Worm (Caenorhabditis elegans) whole organism, midembryonic: ENCODE measurements around the gene C25A11.2.

Experiments used
- T22C8.4 ChIP-seq: fragments of 200-800 bp; sonication (Bioruptor generic); IDR thresholded peaks from 2 replicates; pipeline ENCODE4 v1.3.6; 2022; ENCODE audit warnings: missing genetic modification characterization, missing compliant biosample characterization
- cog-1 ChIP-seq: sonication (generic microtip); optimal IDR thresholded peaks from 2 replicates; lab custom pipeline; 2016; ENCODE audit warnings: missing genetic modification characterization, missing compliant biosample characterization
- flt-1 ChIP-seq: fragments of 200-800 bp; sonication (Bioruptor generic); IDR thresholded peaks from 2 replicates; pipeline ENCODE4 v1.3.6; 2022; ENCODE audit warnings: missing genetic modification characterization, missing compliant biosample characterization
- med-1 ChIP-seq: sonication (generic microtip); optimal IDR thresholded peaks from 2 replicates; lab custom pipeline; 2017; ENCODE audit warnings: missing genetic modification characterization, mild to moderate bottlenecking, missing compliant biosample characterization, antibody characterized with exemption, missing genetic modification reagents; ENCODE audit not compliant: insufficient read depth
- ref-1 ChIP-seq: fragments of 200-800 bp; sonication (Bioruptor generic); conservative IDR thresholded peaks from 2 replicates; pipeline ENCODE4 v1.3.6; 2022; ENCODE audit warnings: missing genetic modification reagents, missing genetic modification characterization, missing compliant biosample characterization
- tab-1 ChIP-seq: fragments of 200-800 bp; sonication (Bioruptor generic); IDR thresholded peaks from 2 replicates; pipeline ENCODE4 v1.3.6; 2022; ENCODE audit warnings: missing genetic modification characterization, missing compliant biosample characterization
- ztf-23 ChIP-seq: fragments of 200-800 bp; sonication (Bioruptor generic); IDR thresholded peaks from 2 replicates; pipeline ENCODE4 v1.3.6; 2022; ENCODE audit warnings: missing genetic modification reagents, missing genetic modification characterization, missing compliant biosample characterization
- ztf-29 ChIP-seq: fragments of 200-800 bp; sonication (Bioruptor generic); IDR thresholded peaks from 2 replicates; pipeline ENCODE4 v1.3.6; 2022; ENCODE audit warnings: missing genetic modification reagents, missing genetic modification characterization, missing compliant biosample characterization

DNA sequence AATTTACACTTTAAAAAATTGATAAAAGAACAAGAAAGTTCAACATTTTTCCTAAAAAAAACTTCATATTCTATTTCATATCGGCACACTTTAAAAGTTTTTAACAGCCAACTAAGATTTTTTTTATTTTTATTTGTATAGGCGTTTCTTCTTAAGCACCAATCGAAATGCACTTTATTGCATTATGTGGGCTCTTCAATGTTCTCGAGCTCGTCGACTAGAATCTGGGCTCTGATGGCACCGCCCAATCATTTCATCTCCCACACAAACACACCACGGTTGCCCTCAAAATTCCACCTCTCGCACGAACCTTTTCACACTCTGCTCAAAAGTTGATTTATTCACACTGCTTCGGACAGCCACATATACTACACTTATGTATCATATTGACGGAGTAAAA, 23.5 kb downstream of the C25A11.2 start, which contains the start of gene B0563.6:
- TF ChIP-seq T22C8.4 (GFP tag; lab: Robert Waterston, UW) (no peak), flt-1 (GFP tag; lab: Robert Waterston, UW) (no peak), ztf-29 (GFP tag; lab: Robert Waterston, UW) (no peak), tab-1 (GFP tag; lab: Robert Waterston, UW) (no peak), ref-1 (GFP tag; lab: Robert Waterston, UW) (no peak), med-1 (no peak), ztf-23 (GFP tag; lab: Robert Waterston, UW) (no peak), cog-1 (no peak)
